Fruit fly (Drosophila melanogaster): ENCODE results near the gene Spn28F.

Spn28F gene

dm6 chr2L:8290653-8291233 lies 49.1 kb upstream of the Spn28F start (continued):
- TF ChIP-seq CG32772 (GFP tag; IDR thresholded peaks at IDR 0.05) (no peak), CG3838 (GFP tag; optimal IDR thresholded peaks at IDR 0.05) (no peak), CG7963 (GFP tag; IDR thresholded peaks at IDR 0.05; ENCODE audit: partially characterized antibody) (no peak), pzg (GFP tag; optimal IDR thresholded peaks at IDR 0.05) (no peak), fd3F (GFP tag; optimal IDR thresholded peaks at IDR 0.05) (no peak), Dp (GFP tag; optimal IDR thresholded peaks at IDR 0.05) (no peak), dysf (GFP tag; IDR thresholded peaks at IDR 0.05) (0 out of 3 replicates have a peak, but pooled peaks have one; percentile 45), zfh1 (GFP tag; IDR thresholded peaks at IDR 0.05) (0 out of 3 replicates have a peak, but pooled peaks have one; percentile 22), CrebB (tag; optimal IDR thresholded peaks at IDR 0.05) (no peak), tll (GFP tag; optimal IDR thresholded peaks at IDR 0.05) (no peak), fu2 (GFP tag; optimal IDR thresholded peaks at IDR 0.05) (no peak), CG1233 (GFP tag; optimal IDR thresholded peaks at IDR 0.05) (no peak), CG16813 (GFP tag; IDR thresholded peaks at IDR 0.05; ENCODE audit: partially characterized antibody) (0 out of 3 replicates have a peak, but pooled peaks have one; percentile 12), row (GFP tag; IDR thresholded peaks at IDR 0.05) (peak; percentile 49), danr (GFP tag; IDR thresholded peaks at IDR 0.05) (no peak), CG5245 (GFP tag; optimal IDR thresholded peaks at IDR 0.05) (no peak), CG6654 (GFP tag; optimal IDR thresholded peaks at IDR 0.05) (no peak), cas (GFP tag; IDR thresholded peaks at IDR 0.05) (no peak), HLH4C (GFP tag; IDR thresholded peaks at IDR 0.05; ENCODE audit: partially characterized antibody) (no peak), CG8281 (tag; optimal IDR thresholded peaks at IDR 0.05) (no peak), luna (GFP tag; optimal IDR thresholded peaks at IDR 0.05) (no peak), z (GFP tag; IDR thresholded peaks at IDR 0.05) (no peak), nom (GFP tag; optimal IDR thresholded peaks at IDR 0.05) (peak; percentile 92), ara (GFP tag; IDR thresholded peaks at IDR 0.05) (peak; percentile 23; the same call in 1 of the 2 replicates), CG6272 (GFP tag; IDR thresholded peaks at IDR 0.05) (no peak), btn (GFP tag; optimal IDR thresholded peaks at IDR 0.05) (no peak), repo (GFP tag; optimal IDR thresholded peaks at IDR 0.05) (no peak), Eip74EF (GFP tag; optimal IDR thresholded peaks at IDR 0.05) (no peak), gsb (GFP tag; IDR thresholded peaks at IDR 0.05) (no peak), CG17568 (GFP tag; optimal IDR thresholded peaks at IDR 0.05) (no peak), CG10209 (GFP tag; optimal IDR thresholded peaks at IDR 0.05) (no peak), CG2678 (tag; optimal IDR thresholded peaks at IDR 0.05) (peak; percentile 36), ftz-f1 (GFP tag; optimal IDR thresholded peaks at IDR 0.05) (no peak), caup (GFP tag; optimal IDR thresholded peaks at IDR 0.05; ENCODE audit: severe bottlenecking) (no peak), Lhr (GFP tag; optimal IDR thresholded peaks at IDR 0.05) (no peak), CG16863 (GFP tag; optimal IDR thresholded peaks at IDR 0.05) (no peak), Hsf (GFP tag; optimal IDR thresholded peaks at IDR 0.05) (peak; percentile 16), ap (GFP tag; IDR thresholded peaks at IDR 0.05) (no peak; the same call in 1 of the 2 replicates), pho (GFP tag; optimal IDR thresholded peaks at IDR 0.05) (no peak), CG12391 (tag; optimal IDR thresholded peaks at IDR 0.05) (no peak), trem (tag; optimal IDR thresholded peaks at IDR 0.05) (no peak), CG10274 (GFP tag; optimal IDR thresholded peaks at IDR 0.05) (no peak), CG6765 (GFP tag; optimal IDR thresholded peaks at IDR 0.05) (no peak), Tbp (GFP tag; optimal IDR thresholded peaks at IDR 0.05) (no peak), CG13424 (tag; optimal IDR thresholded peaks at IDR 0.05) (no peak), Dad (GFP tag; optimal IDR thresholded peaks at IDR 0.05) (no peak), CG1529 (GFP tag; optimal IDR thresholded peaks at IDR 0.05) (no peak), MESR4 (GFP tag; optimal IDR thresholded peaks at IDR 0.05) (no peak), tin (GFP tag; optimal IDR thresholded peaks at IDR 0.05) (peak; percentile 44), CG30020 (tag; optimal IDR thresholded peaks at IDR 0.05) (no peak)
